Fruit fly (Drosophila melanogaster): Measurements from ENCODE around the gene sty.

Gene sty

DNA sequence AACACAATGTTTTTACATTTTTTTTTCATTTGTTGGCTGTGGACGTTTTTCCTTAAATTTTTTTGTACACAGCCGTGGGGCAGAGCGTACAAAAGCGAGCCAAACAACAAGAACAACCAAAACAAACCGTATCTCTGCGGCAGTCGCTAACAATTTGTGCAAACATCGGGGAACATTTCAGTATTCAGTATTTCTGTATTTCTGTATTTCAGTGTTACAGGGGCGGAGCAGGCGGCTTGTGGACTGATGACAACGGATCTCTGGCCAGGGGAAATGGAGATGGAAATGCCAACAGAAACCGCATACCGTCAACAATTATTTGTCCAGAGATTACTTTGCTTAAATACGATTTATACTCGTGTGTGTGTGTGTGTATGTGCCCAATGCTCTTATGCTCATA is 34.2 kb downstream of the sty start (continued):
- TF ChIP-seq CG3838 (GFP tag; optimal IDR thresholded peaks at IDR 0.05) (peak; percentile 12), CG6765 (GFP tag; optimal IDR thresholded peaks at IDR 0.05) (peak; percentile 39), Xrp1 (GFP tag; IDR thresholded peaks at IDR 0.05) (0 out of 2 replicates have a peak, but pooled peaks have one; percentile 36), CG4360 (GFP tag; IDR thresholded peaks at IDR 0.05) (0 out of 2 replicates have a peak, but pooled peaks have one; percentile 10), ATbp (GFP tag; optimal IDR thresholded peaks at IDR 0.05) (peak; percentile 40), CG17186 (GFP tag; optimal IDR thresholded peaks at IDR 0.05) (no peak), CG9932 (GFP tag; IDR thresholded peaks at IDR 0.05) (peak; percentile 19; the same call in 1 of the 2 replicates), CG17829 (tag; optimal IDR thresholded peaks at IDR 0.05) (no peak), CG10543 (GFP tag; optimal IDR thresholded peaks at IDR 0.05) (peak; percentile 46), sens (GFP tag) (peak; percentile 79), CG5180 (GFP tag; optimal IDR thresholded peaks at IDR 0.05) (peak; percentile 13), CG11398 (GFP tag; optimal IDR thresholded peaks at IDR 0.05) (peak; percentile 5), lilli (GFP tag; optimal IDR thresholded peaks at IDR 0.05) (no peak), CG17385 (GFP tag; optimal IDR thresholded peaks at IDR 0.05) (peak; percentile 10), slp2 (GFP tag; optimal IDR thresholded peaks at IDR 0.05) (no peak), CG6175 (GFP tag; IDR thresholded peaks at IDR 0.05) (no peak), odd (GFP tag; optimal IDR thresholded peaks at IDR 0.05) (no peak), CG14014 (GFP tag; IDR thresholded peaks at IDR 0.05) (peak; percentile 19; the same call in 1 of the 2 replicates), danr (GFP tag; IDR thresholded peaks at IDR 0.05) (no peak), CoRest (tag; optimal IDR thresholded peaks at IDR 0.05) (no peak), CG15601 (tag; optimal IDR thresholded peaks at IDR 0.05) (peak; percentile 38), Hr3 (GFP tag; optimal IDR thresholded peaks at IDR 0.05) (no peak), HLHmδ (GFP tag; optimal IDR thresholded peaks at IDR 0.05) (peak; percentile 45), CG8290 (GFP tag; optimal IDR thresholded peaks at IDR 0.05) (no peak), CG8290 (tag; optimal IDR thresholded peaks at IDR 0.05) (peak in 1 of 2 experiments; percentile 44), CG15011 (GFP tag; optimal IDR thresholded peaks at IDR 0.05) (peak; percentile 22), ssp (GFP tag; IDR thresholded peaks at IDR 0.05) (no peak), shn (GFP tag; optimal IDR thresholded peaks at IDR 0.05) (no peak), D19A (tag; optimal IDR thresholded peaks at IDR 0.05) (no peak), chm (GFP tag; IDR thresholded peaks at IDR 0.05) (no peak), phol (tag; optimal IDR thresholded peaks at IDR 0.05) (no peak), CG10431 (GFP tag; optimal IDR thresholded peaks at IDR 0.05) (peak; percentile 33), CG18619 (GFP tag; optimal IDR thresholded peaks at IDR 0.05) (peak; percentile 3), CG1603 (tag; optimal IDR thresholded peaks at IDR 0.05) (peak; percentile 49), gem (tag; optimal IDR thresholded peaks at IDR 0.05) (peak; percentile 18), CG2202 (tag; optimal IDR thresholded peaks at IDR 0.05) (peak; percentile 19), CG8281 (tag; optimal IDR thresholded peaks at IDR 0.05) (no peak), Hr39 (optimal IDR thresholded peaks at IDR 0.05) (no peak), unpg (GFP tag; optimal IDR thresholded peaks at IDR 0.05) (peak; percentile 1), seq (GFP tag; IDR thresholded peaks at IDR 0.05) (0 out of 2 replicates have a peak, but pooled peaks have one; percentile 35), D19B (GFP tag; optimal IDR thresholded peaks at IDR 0.05) (no peak), CG6272 (GFP tag; IDR thresholded peaks at IDR 0.05) (no peak), Fer1 (GFP tag; optimal IDR thresholded peaks at IDR 0.05) (peak; percentile 3), CG3847 (GFP tag; IDR thresholded peaks at IDR 0.05) (no peak), CG13775 (GFP tag; optimal IDR thresholded peaks at IDR 0.05) (no peak), CG12769 (tag; optimal IDR thresholded peaks at IDR 0.05) (peak; percentile 31), Ets65A (GFP tag) (peak; percentile 73), CG7271 (tag; optimal IDR thresholded peaks at IDR 0.05) (no peak), H15 (GFP tag; IDR thresholded peaks at IDR 0.05) (no peak), CG7786 (GFP tag; optimal IDR thresholded peaks at IDR 0.05) (peak; percentile 1), zfh2 (GFP tag; optimal IDR thresholded peaks at IDR 0.05) (no peak), NC2α (GFP tag; optimal IDR thresholded peaks at IDR 0.05) (no peak)
